Fruit fly (Drosophila melanogaster) whole organism, embryonic: ENCODE measurements around the gene CheA75a.
A peak's percentile ranks its signal among the peaks of the same experiment; 100 is the strongest.

Experiments
- CG10267 ChIP-seq: fragments of 200-800 bp; sonication (Bioruptor generic); optimal IDR thresholded peaks from 2 replicates; lab custom pipeline; 2018; ENCODE audit warnings: missing biosample characterization, mild to moderate bottlenecking, missing genetic modification characterization, moderate library complexity
- CG10543 ChIP-seq: fragments of 200-800 bp; sonication (Bioruptor generic); optimal IDR thresholded peaks from 3 replicates; lab custom pipeline; 2017; ENCODE audit warnings: missing biosample characterization, mild to moderate bottlenecking, missing genetic modification characterization, moderate library complexity
- CG15011 ChIP-seq: fragments of 200-800 bp; sonication (Bioruptor generic); optimal IDR thresholded peaks from 3 replicates; lab custom pipeline; 2018; ENCODE audit warnings: missing biosample characterization, mild to moderate bottlenecking, missing genetic modification characterization
- CG17829 ChIP-seq: fragments of 200-800 bp; optimal IDR thresholded peaks from 2 replicates; lab custom pipeline; 2019; ENCODE audit warnings: missing biosample characterization, mild to moderate bottlenecking, missing genetic modification characterization, moderate library complexity
- CG2202 ChIP-seq: fragments of 200-800 bp; sonication (Bioruptor generic); optimal IDR thresholded peaks from 2 replicates; lab custom pipeline; 2018; ENCODE audit warnings: missing biosample characterization, mild to moderate bottlenecking, missing genetic modification characterization
- CG30020 ChIP-seq: fragments of 200-800 bp; optimal IDR thresholded peaks from 2 replicates; lab custom pipeline; 2019; ENCODE audit warnings: missing biosample characterization, mild to moderate bottlenecking, missing genetic modification characterization, moderate library complexity
- CG32532 ChIP-seq: fragments of 200-800 bp; sonication (Bioruptor generic); IDR thresholded peaks from 2 replicates; pipeline ENCODE4 v1.3.6; 2022; ENCODE audit warnings: missing biosample characterization, missing genetic modification characterization
- CG3407 ChIP-seq: fragments of 200-800 bp; sonication (Bioruptor generic); optimal IDR thresholded peaks from 2 replicates; lab custom pipeline; 2018; ENCODE audit warnings: missing biosample characterization, mild to moderate bottlenecking, missing genetic modification characterization
- CG34376 ChIP-seq: fragments of 200-800 bp; sonication (Bioruptor generic); optimal IDR thresholded peaks from 2 replicates; lab custom pipeline; 2018; ENCODE audit warnings: missing biosample characterization, mild to moderate bottlenecking, missing genetic modification characterization
- CG3995 ChIP-seq: fragments of 200-800 bp; sonication (Bioruptor generic); optimal IDR thresholded peaks from 3 replicates; lab custom pipeline; 2016; ENCODE audit warnings: missing biosample characterization, missing genetic modification characterization
- CG4360 ChIP-seq: fragments of 200-800 bp; sonication (Bioruptor generic); IDR thresholded peaks from 2 replicates; pipeline ENCODE4 v1.3.6; 2022; ENCODE audit warnings: missing biosample characterization, missing genetic modification characterization
- CG6689 ChIP-seq: fragments of 200-800 bp; sonication (Bioruptor generic); IDR thresholded peaks from 2 replicates; pipeline ENCODE4 v1.3.6; 2022; ENCODE audit warnings: missing biosample characterization, missing genetic modification characterization
- CG6765 ChIP-seq: fragments of 200-800 bp; sonication (Bioruptor generic); optimal IDR thresholded peaks from 3 replicates; lab custom pipeline; 2017; ENCODE audit warnings: missing biosample characterization, mild to moderate bottlenecking, missing genetic modification characterization
- CG6791 ChIP-seq: fragments of 200-800 bp; sonication (Bioruptor generic); IDR thresholded peaks from 3 replicates; pipeline ENCODE4 v1.3.6; 2022; ENCODE audit warnings: missing biosample characterization, missing genetic modification characterization; ENCODE audit not compliant: partially characterized antibody
- CHES-1-like ChIP-seq: fragments of 200-800 bp; sonication (Bioruptor generic); optimal IDR thresholded peaks from 2 replicates; lab custom pipeline; 2016; ENCODE audit warnings: missing biosample characterization, missing genetic modification characterization
- CoRest ChIP-seq: fragments of 200-800 bp; sonication (Bioruptor generic); optimal IDR thresholded peaks from 3 replicates; lab custom pipeline; 2018; ENCODE audit warnings: missing biosample characterization, mild to moderate bottlenecking, missing genetic modification characterization, moderate library complexity
- D19A ChIP-seq: fragments of 200-800 bp; optimal IDR thresholded peaks from 3 replicates; lab custom pipeline; 2019; ENCODE audit warnings: missing biosample characterization, mild to moderate bottlenecking, missing genetic modification characterization, moderate library complexity
- Dp ChIP-seq: fragments of 200-800 bp; sonication (Bioruptor generic); optimal IDR thresholded peaks from 2 replicates; lab custom pipeline; 2018; ENCODE audit warnings: missing biosample characterization, mild to moderate bottlenecking, missing genetic modification characterization, moderate library complexity
- Ets97D ChIP-seq: fragments of 200-800 bp; sonication (Bioruptor generic); optimal IDR thresholded peaks from 3 replicates; lab custom pipeline; 2016; ENCODE audit warnings: missing biosample characterization, missing genetic modification characterization
- Mad ChIP-seq: fragments of 200-800 bp; sonication (Bioruptor generic); optimal IDR thresholded peaks from 2 replicates; lab custom pipeline; 2016; ENCODE audit warnings: missing biosample characterization, missing genetic modification characterization
- NfI ChIP-seq: fragments of 200-800 bp; sonication (Bioruptor generic); optimal IDR thresholded peaks from 3 replicates; lab custom pipeline; 2018; ENCODE audit warnings: missing biosample characterization, mild to moderate bottlenecking, missing genetic modification characterization, moderate library complexity
- PHDP ChIP-seq: fragments of 200-800 bp; sonication (Bioruptor generic); optimal IDR thresholded peaks from 3 replicates; lab custom pipeline; 2018; ENCODE audit warnings: missing biosample characterization, mild to moderate bottlenecking, missing genetic modification characterization, moderate library complexity
- Stat92E ChIP-seq, 3 experiments: fragments of >200 bp in 2 of 3; fragments of 200-800 bp in 1 of 3; sonication (Bioruptor generic) in 1 of 3; optimal IDR thresholded peaks; 2 replicates each; lab custom pipeline; 2017 to 2019; ENCODE audit warnings: missing biosample characterization in 3 of 3, missing genetic modification characterization in 3 of 3, mild to moderate bottlenecking in 1 of 3, moderate library complexity in 1 of 3
- Taf1 ChIP-seq: fragments of 200-800 bp; sonication (Bioruptor generic); IDR thresholded peaks from 2 replicates; pipeline ENCODE4 v1.3.6; 2022; ENCODE audit warnings: missing biosample characterization, missing genetic modification characterization
- aop ChIP-seq: fragments of 200-800 bp; sonication (Bioruptor generic); IDR thresholded peaks from 2 replicates; pipeline ENCODE4 v1.3.6; 2022; ENCODE audit warnings: missing biosample characterization, missing genetic modification characterization
- bcd ChIP-seq: fragments of 200-800 bp; sonication (Bioruptor generic); optimal IDR thresholded peaks from 2 replicates; lab custom pipeline; 2017; ENCODE audit warnings: missing biosample characterization, mild to moderate bottlenecking, missing genetic modification characterization
- bowl ChIP-seq: fragments of 200-800 bp; sonication (Bioruptor generic); IDR thresholded peaks from 2 replicates; pipeline ENCODE4 v1.3.6; 2022; ENCODE audit warnings: missing biosample characterization, missing genetic modification characterization
- cad ChIP-seq: fragments of >200 bp; optimal IDR thresholded peaks from 2 replicates; lab custom pipeline; 2017; ENCODE audit warnings: missing biosample characterization, missing genetic modification characterization
- croc ChIP-seq: fragments of 200-800 bp; sonication (Bioruptor generic); conservative IDR thresholded peaks from 3 replicates; pipeline ENCODE4 v1.3.6; 2022; ENCODE audit warnings: missing biosample characterization, missing genetic modification characterization
- crol ChIP-seq: fragments of 200-800 bp; sonication (Bioruptor generic); IDR thresholded peaks from 2 replicates; pipeline ENCODE4 v1.3.6; 2022; ENCODE audit warnings: missing biosample characterization, missing genetic modification characterization
- da ChIP-seq: fragments of 200-800 bp; sonication (Bioruptor generic); optimal IDR thresholded peaks from 2 replicates; lab custom pipeline; 2016; ENCODE audit warnings: missing biosample characterization, missing genetic modification characterization
- disco-r ChIP-seq: fragments of 200-800 bp; sonication (Bioruptor generic); optimal IDR thresholded peaks from 2 replicates; lab custom pipeline; 2016; ENCODE audit warnings: missing biosample characterization, missing genetic modification characterization
- gt ChIP-seq: fragments of 200-800 bp; sonication (Bioruptor generic); IDR thresholded peaks from 2 replicates; pipeline ENCODE4 v1.3.6; 2022; ENCODE audit warnings: missing biosample characterization, missing genetic modification characterization
- kah ChIP-seq: fragments of 200-800 bp; sonication (Bioruptor generic); optimal IDR thresholded peaks from 2 replicates; lab custom pipeline; 2018; ENCODE audit warnings: missing biosample characterization, mild to moderate bottlenecking, missing genetic modification characterization
- ken ChIP-seq: fragments of 200-800 bp; sonication (Bioruptor generic); IDR thresholded peaks from 3 replicates; pipeline ENCODE4 v1.3.6; 2022; ENCODE audit warnings: missing biosample characterization, missing genetic modification characterization
- lilli ChIP-seq: fragments of 200-800 bp; sonication (Bioruptor generic); optimal IDR thresholded peaks from 3 replicates; lab custom pipeline; 2016; ENCODE audit warnings: missing biosample characterization, missing genetic modification characterization
- nerfin-2 ChIP-seq: fragments of 200-800 bp; sonication (Bioruptor generic); IDR thresholded peaks from 2 replicates; pipeline ENCODE4 v1.3.6; 2022; ENCODE audit warnings: missing biosample characterization, missing genetic modification characterization; ENCODE audit not compliant: partially characterized antibody
- peb ChIP-seq: fragments of 200-800 bp; sonication (Bioruptor generic); IDR thresholded peaks from 2 replicates; pipeline ENCODE4 v1.3.6; 2022; ENCODE audit warnings: missing biosample characterization, missing genetic modification characterization
- ranshi ChIP-seq: fragments of 200-800 bp; sonication (Bioruptor generic); IDR thresholded peaks from 2 replicates; pipeline ENCODE4 v1.3.6; 2022; ENCODE audit warnings: missing biosample characterization, missing genetic modification characterization
- sr ChIP-seq: fragments of 200-800 bp; sonication (Bioruptor generic); IDR thresholded peaks from 3 replicates; pipeline ENCODE4 v1.3.6; 2022; ENCODE audit warnings: missing biosample characterization, missing genetic modification characterization
- stwl ChIP-seq: fragments of 200-800 bp; sonication (Bioruptor generic); optimal IDR thresholded peaks from 3 replicates; lab custom pipeline; 2018; ENCODE audit warnings: missing biosample characterization, mild to moderate bottlenecking, missing genetic modification characterization, moderate library complexity
- tin ChIP-seq: fragments of 200-800 bp; sonication (Bioruptor generic); optimal IDR thresholded peaks from 3 replicates; lab custom pipeline; 2016; ENCODE audit warnings: missing biosample characterization, missing genetic modification characterization
- ttk ChIP-seq: fragments of 200-800 bp; sonication (Bioruptor generic); IDR thresholded peaks from 2 replicates; pipeline ENCODE4 v2.1.2; 2022; ENCODE audit warnings: missing biosample characterization, missing genetic modification characterization
- tup ChIP-seq: fragments of 200-800 bp; sonication (Bioruptor generic); optimal IDR thresholded peaks from 2 replicates; lab custom pipeline; 2016; ENCODE audit warnings: missing biosample characterization, mild to moderate bottlenecking, missing genetic modification characterization, moderate library complexity
- vvl ChIP-seq: fragments of 200-800 bp; sonication (Bioruptor generic); IDR thresholded peaks from 2 replicates; pipeline ENCODE4 v1.3.6; 2022; ENCODE audit warnings: missing biosample characterization, missing genetic modification characterization
- yki ChIP-seq: fragments of >200 bp; optimal IDR thresholded peaks from 3 replicates; lab custom pipeline; 2018
- zen ChIP-seq: fragments of 200-800 bp; sonication (Bioruptor generic); optimal IDR thresholded peaks from 3 replicates; lab custom pipeline; 2018; ENCODE audit warnings: missing biosample characterization, mild to moderate bottlenecking, missing genetic modification characterization, moderate library complexity
- zen2 ChIP-seq: fragments of 200-800 bp; sonication (Bioruptor generic); IDR thresholded peaks from 3 replicates; pipeline ENCODE4 v1.3.6; 2022; ENCODE audit warnings: missing biosample characterization, missing genetic modification characterization; ENCODE audit not compliant: partially characterized antibody
- zfh1 ChIP-seq: fragments of 200-800 bp; sonication (Bioruptor generic); IDR thresholded peaks from 3 replicates; pipeline ENCODE4 v1.3.6; 2022; ENCODE audit warnings: missing biosample characterization, missing genetic modification characterization

CheA75a gene

DNA sequence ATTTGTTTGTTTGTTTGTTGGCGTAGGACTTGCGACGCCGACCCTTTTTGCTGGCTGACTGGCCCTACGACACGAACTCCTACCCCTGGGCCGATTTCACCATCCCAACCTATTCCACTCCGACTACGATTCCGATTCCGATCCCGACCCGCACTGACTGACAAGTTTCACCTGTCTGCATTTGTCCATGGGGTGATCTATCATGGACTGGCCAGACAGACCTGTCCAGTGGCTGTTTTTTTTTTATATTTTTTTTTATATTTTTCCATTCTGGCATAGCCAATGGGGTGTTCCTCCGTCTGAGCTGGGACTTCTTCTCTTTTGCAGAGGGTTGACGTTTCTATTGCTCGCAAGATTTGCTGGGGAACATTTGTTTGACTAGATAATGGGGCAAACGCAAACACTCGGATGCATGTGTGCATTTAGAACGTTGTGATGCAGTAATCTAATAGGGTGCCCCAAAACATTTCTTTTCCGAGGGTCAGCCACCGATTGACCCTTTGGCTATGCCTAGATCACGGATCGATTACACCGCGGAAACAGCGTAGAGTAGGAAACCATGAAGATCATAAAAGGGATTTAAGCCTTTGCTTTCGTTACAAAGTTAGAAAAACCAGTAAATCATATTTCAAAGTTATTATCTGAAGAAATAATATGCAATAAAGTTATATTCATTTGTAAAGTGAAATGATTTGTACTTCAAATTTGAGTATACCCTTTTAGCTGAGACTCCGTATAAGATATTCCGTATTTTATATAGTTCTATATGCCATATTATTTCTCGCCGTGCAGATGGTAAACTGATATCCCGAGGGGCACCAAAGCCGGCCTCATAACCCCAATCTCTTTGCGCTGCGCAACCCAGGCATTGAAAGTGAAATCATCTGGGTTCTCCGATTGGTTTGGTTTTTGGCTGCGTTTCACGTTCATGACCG, 26.2 kb upstream of the CheA75a start (continued):
- TF ChIP-seq stwl (tag; lab: Kevin White, UChicago) = peak; percentile 15
- no peak for TF ChIP-seq CG34376 (GFP tag; lab: Kevin White, UChicago)
- no peak for TF ChIP-seq NfI (GFP tag; lab: Kevin White, UChicago)
- no peak for TF ChIP-seq CG6791 (GFP tag; lab: Robert Waterston, UW)
- no peak for TF ChIP-seq tup (GFP tag; lab: Kevin White, UChicago)
- TF ChIP-seq kah (GFP tag; lab: Kevin White, UChicago) = no peak
- peak; percentile 21 for TF ChIP-seq D19A (tag; lab: Kevin White, UChicago)
- no peak for TF ChIP-seq Taf1
- TF ChIP-seq aop (GFP tag; lab: Robert Waterston, UW) = no peak
- no peak for TF ChIP-seq CG4360 (GFP tag; lab: Robert Waterston, UW)
- TF ChIP-seq ranshi (GFP tag; lab: Robert Waterston, UW) = no peak
- TF ChIP-seq Stat92E (GFP tag; optimal IDR thresholded peaks at IDR 0.05; lab: Kevin White, UChicago) = no peak
- no peak for TF ChIP-seq cad
- no peak for TF ChIP-seq crol (GFP tag; lab: Robert Waterston, UW)
- no peak for TF ChIP-seq CG15011 (GFP tag; lab: Kevin White, UChicago)
- peak; percentile 59 for TF ChIP-seq zen (tag; lab: Kevin White, UChicago)
- peak; percentile 78 for TF ChIP-seq CG2202 (tag; lab: Kevin White, UChicago)
- no peak for TF ChIP-seq Mad (GFP tag; lab: Kevin White, UChicago)
- no peak for TF ChIP-seq sr
- 0 out of 2 replicates have a peak, but pooled peaks have one; percentile 23 for TF ChIP-seq ttk (GFP tag; lab: Robert Waterston, UW)
- TF ChIP-seq croc = peak; percentile 54; the same call in 1 of the 3 replicates
- TF ChIP-seq CG17829 (tag; lab: Kevin White, UChicago) = peak; percentile 82
- no peak for TF ChIP-seq zen2 (GFP tag; lab: Robert Waterston, UW)
- no peak for TF ChIP-seq ken (GFP tag; lab: Robert Waterston, UW)
- TF ChIP-seq gt = no peak
- peak; percentile 25 for TF ChIP-seq lilli (GFP tag; lab: Kevin White, UChicago)
- TF ChIP-seq CG6689 (GFP tag; lab: Robert Waterston, UW) = peak; percentile 71
- peak; percentile 75 for TF ChIP-seq vvl (GFP tag; lab: Robert Waterston, UW)
- TF ChIP-seq nerfin-2 = no peak
- TF ChIP-seq da (GFP tag; lab: Kevin White, UChicago) = no peak
- TF ChIP-seq CoRest (tag; lab: Kevin White, UChicago) = peak; percentile 69
- TF ChIP-seq CG6765 (GFP tag; lab: Kevin White, UChicago) = no peak
- TF ChIP-seq CG10267 (tag; lab: Kevin White, UChicago) = peak; percentile 62
- no peak for TF ChIP-seq peb
- peak; percentile 11 for TF ChIP-seq CG30020 (tag; lab: Kevin White, UChicago)
- TF ChIP-seq yki (lab: Kevin White, UChicago) = no peak
- peak; percentile 49 for TF ChIP-seq tin
- peak; percentile 54 for TF ChIP-seq zfh1 (GFP tag; lab: Robert Waterston, UW)
- TF ChIP-seq bowl = no peak
- no peak for TF ChIP-seq CG32532 (GFP tag; lab: Robert Waterston, UW)
- peak; percentile 48 for TF ChIP-seq PHDP (tag; lab: Kevin White, UChicago)
- no peak for TF ChIP-seq disco-r (GFP tag; lab: Kevin White, UChicago)
- no peak for TF ChIP-seq Ets97D (GFP tag; lab: Kevin White, UChicago)
- no peak for TF ChIP-seq Dp (GFP tag; lab: Kevin White, UChicago)
- TF ChIP-seq CHES-1-like (GFP tag; lab: Kevin White, UChicago) = no peak
- no peak for TF ChIP-seq CG10543 (GFP tag; lab: Kevin White, UChicago)
- TF ChIP-seq CG3995 (GFP tag; lab: Kevin White, UChicago) = no peak
- peak; percentile 29 for TF ChIP-seq CG3407 (GFP tag; lab: Kevin White, UChicago)
- peak; percentile 23 for TF ChIP-seq bcd (GFP tag; lab: Kevin White, UChicago)
